Fruit fly (Drosophila melanogaster): Measurements from ENCODE around the gene CASK.
A peak's percentile ranks its signal among the peaks of the same experiment; 100 is the strongest.

Gene CASK

DNA sequence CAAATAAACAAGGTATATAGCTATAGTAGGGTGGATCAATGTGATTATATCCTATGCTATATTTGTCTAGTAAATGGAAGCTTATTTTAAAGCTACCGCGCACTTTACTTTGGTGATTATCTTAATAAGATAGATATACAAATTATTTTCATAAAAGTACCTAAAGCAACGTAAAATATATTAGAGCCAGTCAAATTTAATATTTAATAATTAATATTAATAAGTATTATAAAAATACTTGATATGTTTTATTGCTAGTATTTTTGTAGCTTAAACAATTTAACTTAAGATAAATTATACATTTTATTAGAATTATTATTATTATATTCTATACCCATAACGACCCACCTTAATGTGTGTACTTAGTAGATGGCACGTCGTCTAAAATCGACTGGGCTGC lies 17.2 kb upstream of the CASK start (continued):
- no peak for TF ChIP-seq CG5953 (GFP tag; IDR thresholded peaks at IDR 0.05)
- TF ChIP-seq Hr3 (GFP tag; optimal IDR thresholded peaks at IDR 0.05): no peak
- no peak for TF ChIP-seq NK7.1 (GFP tag; optimal IDR thresholded peaks at IDR 0.05)
- no peak for TF ChIP-seq CG4404 (GFP tag; IDR thresholded peaks at IDR 0.05)
- peak; percentile 43 for TF ChIP-seq grau (tag; optimal IDR thresholded peaks at IDR 0.05)
- no peak for TF ChIP-seq CG7745 (tag; optimal IDR thresholded peaks at IDR 0.05)
- TF ChIP-seq crc (GFP tag; optimal IDR thresholded peaks at IDR 0.05): no peak
- TF ChIP-seq usp (GFP tag; optimal IDR thresholded peaks at IDR 0.05): no peak
- no peak for TF ChIP-seq NC2β (GFP tag; optimal IDR thresholded peaks at IDR 0.05)
- no peak for TF ChIP-seq CG13287 (GFP tag; IDR thresholded peaks at IDR 0.05; ENCODE audit: partially characterized antibody)
- TF ChIP-seq chn (GFP tag; optimal IDR thresholded peaks at IDR 0.05): no peak
- TF ChIP-seq lmd (GFP tag; IDR thresholded peaks at IDR 0.05): no peak
- no peak for TF ChIP-seq Adf1 (GFP tag; IDR thresholded peaks at IDR 0.05)
- peak; percentile 6 for TF ChIP-seq CG9437 (GFP tag; optimal IDR thresholded peaks at IDR 0.05)
- TF ChIP-seq CG8388 (GFP tag; optimal IDR thresholded peaks at IDR 0.05): peak; percentile 15
- no peak for TF ChIP-seq CG3726 (GFP tag; IDR thresholded peaks at IDR 0.05)
- TF ChIP-seq jigr1 (GFP tag; IDR thresholded peaks at IDR 0.05): no peak
- no peak for TF ChIP-seq h (optimal IDR thresholded peaks at IDR 0.05)
- TF ChIP-seq CG3281 (GFP tag; optimal IDR thresholded peaks at IDR 0.05): peak; percentile 54
- TF ChIP-seq Drgx (GFP tag; IDR thresholded peaks at IDR 0.05): peak; percentile 37; the same call in 1 of the 2 replicates
- TF ChIP-seq CoRest (tag; optimal IDR thresholded peaks at IDR 0.05): peak; percentile 50
- TF ChIP-seq nom (GFP tag; optimal IDR thresholded peaks at IDR 0.05): peak; percentile 46
- no peak for TF ChIP-seq Mes4 (GFP tag; optimal IDR thresholded peaks at IDR 0.05)
- TF ChIP-seq CG15269 (tag; optimal IDR thresholded peaks at IDR 0.05): peak; percentile 38
- TF ChIP-seq CG10979 (tag; optimal IDR thresholded peaks at IDR 0.05): peak; percentile 48
- no peak for TF ChIP-seq Opbp (GFP tag; IDR thresholded peaks at IDR 0.05; ENCODE audit: partially characterized antibody)
- TF ChIP-seq NC2α (GFP tag; optimal IDR thresholded peaks at IDR 0.05): no peak
- TF ChIP-seq CG17912 (GFP tag; optimal IDR thresholded peaks at IDR 0.05): no peak
- TF ChIP-seq danr (GFP tag; IDR thresholded peaks at IDR 0.05): no peak
- TF ChIP-seq ftz-f1 (GFP tag; optimal IDR thresholded peaks at IDR 0.05): no peak
- TF ChIP-seq HmgZ (tag; optimal IDR thresholded peaks at IDR 0.05): no peak
- no peak for TF ChIP-seq hth (optimal IDR thresholded peaks at IDR 0.05)
- no peak for TF ChIP-seq dati (GFP tag; IDR thresholded peaks at IDR 0.05)
- no peak for TF ChIP-seq CG8089 (GFP tag; optimal IDR thresholded peaks at IDR 0.05)
- no peak for TF ChIP-seq tio (GFP tag; optimal IDR thresholded peaks at IDR 0.05)
- no peak for TF ChIP-seq CG7928 (GFP tag; optimal IDR thresholded peaks at IDR 0.05)
- TF ChIP-seq CG7963 (GFP tag; IDR thresholded peaks at IDR 0.05; ENCODE audit: partially characterized antibody): no peak
- TF ChIP-seq CG34422 (GFP tag; IDR thresholded peaks at IDR 0.05): no peak
- no peak for TF ChIP-seq CG1832 (GFP tag; optimal IDR thresholded peaks at IDR 0.05)
- no peak for TF ChIP-seq run (tag; optimal IDR thresholded peaks at IDR 0.05)
- no peak for TF ChIP-seq wor (GFP tag; IDR thresholded peaks at IDR 0.05)
- no peak for TF ChIP-seq Elba2 (GFP tag; optimal IDR thresholded peaks at IDR 0.05)
- no peak for TF ChIP-seq slbo (GFP tag; IDR thresholded peaks at IDR 0.05)
- TF ChIP-seq E2f1 (GFP tag; IDR thresholded peaks at IDR 0.05): no peak
- peak; percentile 23 for TF ChIP-seq CG18599 (GFP tag; optimal IDR thresholded peaks at IDR 0.05)
- TF ChIP-seq Blimp-1 (GFP tag; optimal IDR thresholded peaks at IDR 0.05): peak; percentile 54
- TF ChIP-seq Mad (GFP tag; optimal IDR thresholded peaks at IDR 0.05): no peak
- no peak for TF ChIP-seq CG10274 (GFP tag; optimal IDR thresholded peaks at IDR 0.05)
- TF ChIP-seq CG7839 (tag; optimal IDR thresholded peaks at IDR 0.05): peak; percentile 40
- TF ChIP-seq nerfin-1 (tag; optimal IDR thresholded peaks at IDR 0.05): no peak
- TF ChIP-seq dmrt99B (tag; optimal IDR thresholded peaks at IDR 0.05): peak; percentile 55
- peak; percentile 10 for TF ChIP-seq kah (GFP tag; optimal IDR thresholded peaks at IDR 0.05)
- peak; percentile 65 for TF ChIP-seq Sox100B (GFP tag; optimal IDR thresholded peaks at IDR 0.05)
